Fruit fly (Drosophila melanogaster): Measurements from ENCODE around the gene eRF1.
A peak's percentile ranks its signal among the peaks of the same experiment; 100 is the strongest.

eRF1 gene

dm6 chr3L:20309758-20310733, 38.1 kb upstream of the eRF1 start (continued):
- peak; percentile 53; the same call in 1 of the 2 replicates for TF ChIP-seq tna (GFP tag; IDR thresholded peaks at IDR 0.05; ENCODE audit: partially characterized antibody)
- peak; percentile 67 for TF ChIP-seq vnd (GFP tag; IDR thresholded peaks at IDR 0.05; ENCODE audit: partially characterized antibody)
- no peak for TF ChIP-seq Rx (GFP tag; IDR thresholded peaks at IDR 0.05)
- no peak for TF ChIP-seq dmrt99B (tag; optimal IDR thresholded peaks at IDR 0.05)
- no peak for TF ChIP-seq CG30431 (GFP tag; optimal IDR thresholded peaks at IDR 0.05)
- no peak for TF ChIP-seq CG11085 (GFP tag; IDR thresholded peaks at IDR 0.05)
- peak; percentile 94 for TF ChIP-seq CG4360 (GFP tag; IDR thresholded peaks at IDR 0.05)
- peak; percentile 38 for TF ChIP-seq CG4854 (GFP tag; optimal IDR thresholded peaks at IDR 0.05)
- TF ChIP-seq ase (GFP tag; IDR thresholded peaks at IDR 0.05), result no peak
- TF ChIP-seq schlank (tag; optimal IDR thresholded peaks at IDR 0.05), result no peak
- peak; percentile 22; the same call in 1 of the 2 replicates for TF ChIP-seq Ptx1 (GFP tag; IDR thresholded peaks at IDR 0.05)
- no peak for TF ChIP-seq CG10431 (GFP tag; optimal IDR thresholded peaks at IDR 0.05)
- peak; percentile 95 for TF ChIP-seq Ets65A (GFP tag)
- peak; percentile 37 for TF ChIP-seq ewg (GFP tag; optimal IDR thresholded peaks at IDR 0.05)
- no peak for TF ChIP-seq pb (GFP tag; optimal IDR thresholded peaks at IDR 0.05)
- TF ChIP-seq ssp (GFP tag; IDR thresholded peaks at IDR 0.05), result peak; percentile 43
- peak; percentile 70 for TF ChIP-seq Dad (GFP tag; optimal IDR thresholded peaks at IDR 0.05)
- TF ChIP-seq Ssrp (tag; optimal IDR thresholded peaks at IDR 0.05), result no peak
- TF ChIP-seq CG8944 (GFP tag; optimal IDR thresholded peaks at IDR 0.05), result peak; percentile 58
- peak; percentile 71 for TF ChIP-seq CG17829 (tag; optimal IDR thresholded peaks at IDR 0.05)
- TF ChIP-seq CG15073 (GFP tag; optimal IDR thresholded peaks at IDR 0.05), result no peak
- no peak for TF ChIP-seq cad (GFP tag; optimal IDR thresholded peaks at IDR 0.05)
- no peak for TF ChIP-seq gce (GFP tag; IDR thresholded peaks at IDR 0.05)
- TF ChIP-seq CG10979 (tag; optimal IDR thresholded peaks at IDR 0.05), result no peak
- no peak for TF ChIP-seq CG7745 (tag; optimal IDR thresholded peaks at IDR 0.05)
- no peak for TF ChIP-seq gem (tag; optimal IDR thresholded peaks at IDR 0.05)
- no peak for TF ChIP-seq CG17328 (GFP tag; IDR thresholded peaks at IDR 0.05)
- TF ChIP-seq tap (tag; optimal IDR thresholded peaks at IDR 0.05), result no peak
- no peak for TF ChIP-seq mirr (GFP tag; optimal IDR thresholded peaks at IDR 0.05)
- TF ChIP-seq gsb-n (tag; optimal IDR thresholded peaks at IDR 0.05), result no peak
- TF ChIP-seq CG10147 (GFP tag; optimal IDR thresholded peaks at IDR 0.05), result no peak
- no peak for TF ChIP-seq CG17912 (GFP tag; optimal IDR thresholded peaks at IDR 0.05)
- peak; percentile 25 to 49 for TF ChIP-seq chif (GFP tag; optimal IDR thresholded peaks at IDR 0.05)
- TF ChIP-seq Xbp1 (GFP tag; optimal IDR thresholded peaks at IDR 0.05), result peak; percentile 57
- no peak for TF ChIP-seq sc (optimal IDR thresholded peaks at IDR 0.05)
- no peak for TF ChIP-seq sc (GFP tag; optimal IDR thresholded peaks at IDR 0.05)
- peak; percentile 73 for TF ChIP-seq CG12659 (GFP tag; optimal IDR thresholded peaks at IDR 0.05)
- TF ChIP-seq CG12769 (tag; optimal IDR thresholded peaks at IDR 0.05), result peak; percentile 44
- no peak for TF ChIP-seq Drgx (GFP tag; IDR thresholded peaks at IDR 0.05)
- TF ChIP-seq CG7928 (GFP tag; optimal IDR thresholded peaks at IDR 0.05), result no peak
- TF ChIP-seq danr (GFP tag; IDR thresholded peaks at IDR 0.05), result no peak
- peak; percentile 55 for TF ChIP-seq CG3995 (GFP tag; optimal IDR thresholded peaks at IDR 0.05)
- peak; percentile 79 for TF ChIP-seq CG9932 (GFP tag; IDR thresholded peaks at IDR 0.05)
- no peak for TF ChIP-seq en (GFP tag; optimal IDR thresholded peaks at IDR 0.05)
- peak; percentile 81 for TF ChIP-seq trem (tag; optimal IDR thresholded peaks at IDR 0.05)
- TF ChIP-seq sens (GFP tag), result peak; percentile 89
- TF ChIP-seq ab (GFP tag; optimal IDR thresholded peaks at IDR 0.05), result no peak
- TF ChIP-seq Chrac-16 (GFP tag; optimal IDR thresholded peaks at IDR 0.05), result peak; percentile 62
- no peak for TF ChIP-seq CG6813 (GFP tag; optimal IDR thresholded peaks at IDR 0.05)
- TF ChIP-seq CG15696 (tag; optimal IDR thresholded peaks at IDR 0.05), result no peak

All from whole organism, embryonic.